ENCODE assay signal across 3 fruit fly cellular contexts in genomic region chr2L:20990230-20990629, dm6.
TF ChIP-seq lines count a peak whose summit lies in the region.

No protein-coding gene starts in this region.

- TF ChIP-seq CTCF in whole organism, embryonic (GFP tag; optimal IDR thresholded peaks at IDR 0.05; lab: Kevin White, UChicago) = no peak

TF ChIP-seq in whole organism, embryonic, 481 proteins besides CTCF, POLR2A, EP300 and RAD21:
- 0 out of 3 replicates have a peak, but pooled peaks have one; percentile 36 for TF ChIP-seq CG2199 (GFP tag; IDR thresholded peaks at IDR 0.05; lab: Robert Waterston, UW)
- TF ChIP-seq zfh1 (GFP tag; IDR thresholded peaks at IDR 0.05; lab: Robert Waterston, UW) = 0 out of 3 replicates have a peak, but pooled peaks have one; percentile 9
- TF ChIP-seq bsh (GFP tag; optimal IDR thresholded peaks at IDR 0.05; lab: Kevin White, UChicago) = peak in 1 of 2 experiments; percentile 5
- no peak for TF ChIP-seq D (optimal IDR thresholded peaks at IDR 0.05; lab: Kevin White, UChicago)
- TF ChIP-seq D (GFP tag; optimal IDR thresholded peaks at IDR 0.05; lab: Kevin White, UChicago) = no peak
- TF ChIP-seq Ssrp (tag; optimal IDR thresholded peaks at IDR 0.05; lab: Kevin White, UChicago) = peak; percentile 10
- TF ChIP-seq Aef1 (GFP tag; IDR thresholded peaks at IDR 0.05; lab: Robert Waterston, UW) = no peak
- TF ChIP-seq Drgx (GFP tag; IDR thresholded peaks at IDR 0.05; lab: Robert Waterston, UW) = peak; percentile 44; the same call in 1 of the 2 replicates
- no peak for TF ChIP-seq CG11085 (GFP tag; IDR thresholded peaks at IDR 0.05; lab: Robert Waterston, UW)

TF ChIP-seq in whole organism, prepupa, 60 proteins besides CTCF, POLR2A, EP300 and RAD21:
- TF ChIP-seq ss (GFP tag; optimal IDR thresholded peaks at IDR 0.05; lab: Kevin White, UChicago) (no peak), CG15336 (GFP tag; IDR thresholded peaks at IDR 0.05; lab: Robert Waterston, UW) (peak; percentile 56), achi (GFP tag; optimal IDR thresholded peaks at IDR 0.05; lab: Kevin White, UChicago) (peak; percentile 10), Eip78C (GFP tag; lab: Kevin White, UChicago) (peak; percentile 34), CG6163 (GFP tag; IDR thresholded peaks at IDR 0.05; lab: Robert Waterston, UW) (0 out of 3 replicates have a peak, but pooled peaks have one; percentile 28), OdsH (GFP tag; optimal IDR thresholded peaks at IDR 0.05; lab: Kevin White, UChicago) (peak; percentile 6), cyc (GFP tag; optimal IDR thresholded peaks at IDR 0.05; lab: Kevin White, UChicago) (no peak), CG4318 (GFP tag; optimal IDR thresholded peaks at IDR 0.05; lab: Kevin White, UChicago) (peak; percentile 1), CG3032 (tag; optimal IDR thresholded peaks at IDR 0.05; lab: Kevin White, UChicago) (no peak), Hr4 (GFP tag; optimal IDR thresholded peaks at IDR 0.05; lab: Kevin White, UChicago) (peak; percentile 39), CG8119 (GFP tag; IDR thresholded peaks at IDR 0.05; lab: Robert Waterston, UW) (0 out of 3 replicates have a peak, but pooled peaks have one; percentile 35), CG6276 (GFP tag; optimal IDR thresholded peaks at IDR 0.05; lab: Kevin White, UChicago) (peak; percentile 1), eg (GFP tag; IDR thresholded peaks at IDR 0.05; lab: Robert Waterston, UW) (peak; percentile 54; the same call in 1 of the 3 replicates), Gug (GFP tag; IDR thresholded peaks at IDR 0.05; lab: Robert Waterston, UW) (peak; percentile 43), CG11294 (GFP tag; IDR thresholded peaks at IDR 0.05; lab: Robert Waterston, UW) (peak; percentile 16; the same call in 1 of the 2 replicates), CG32006 (GFP tag; optimal IDR thresholded peaks at IDR 0.05; lab: Kevin White, UChicago) (peak; percentile 60), svp (GFP tag; lab: Kevin White, UChicago) (no peak), lz (GFP tag; optimal IDR thresholded peaks at IDR 0.05; lab: Kevin White, UChicago) (no peak), CG10631 (GFP tag; optimal IDR thresholded peaks at IDR 0.05; lab: Kevin White, UChicago) (peak; percentile 29)

TF ChIP-seq in whole organism, pupa, 21 proteins besides CTCF, POLR2A, EP300 and RAD21:
- no peak for TF ChIP-seq rn (GFP tag; IDR thresholded peaks at IDR 0.05; lab: Robert Waterston, UW)
- no peak for TF ChIP-seq Snoo (tag; optimal IDR thresholded peaks at IDR 0.05; lab: Kevin White, UChicago)
- peak; percentile 43; the same call in 2 of the 3 replicates for TF ChIP-seq fd96Ca (GFP tag; IDR thresholded peaks at IDR 0.05; lab: Robert Waterston, UW)
- peak; percentile 51 for TF ChIP-seq Ets98B (GFP tag; IDR thresholded peaks at IDR 0.05; lab: Robert Waterston, UW)
- TF ChIP-seq CG8301 (tag; optimal IDR thresholded peaks at IDR 0.05; lab: Kevin White, UChicago) = peak; percentile 57
- 0 out of 3 replicates have a peak, but pooled peaks have one; percentile 28 for TF ChIP-seq CG4496 (GFP tag; IDR thresholded peaks at IDR 0.05; lab: Robert Waterston, UW)
- TF ChIP-seq CG32121 (GFP tag; IDR thresholded peaks at IDR 0.05; lab: Robert Waterston, UW) = 0 out of 2 replicates have a peak, but pooled peaks have one; percentile 17
- no peak for TF ChIP-seq CG17806 (tag; optimal IDR thresholded peaks at IDR 0.05; lab: Kevin White, UChicago)
- TF ChIP-seq Pif1A (GFP tag; optimal IDR thresholded peaks at IDR 0.05; lab: Kevin White, UChicago) = no peak
- no peak for TF ChIP-seq EcR (GFP tag; optimal IDR thresholded peaks at IDR 0.05; lab: Kevin White, UChicago)
- peak; percentile 65 for TF ChIP-seq CG14655 (GFP tag; optimal IDR thresholded peaks at IDR 0.05; lab: Kevin White, UChicago)

Comparison
In these comparisons a context has a peak if more than half of its experiments do, and no peak if none do; other contexts are left out.
1. Of the 7 proteins assayed by ChIP-seq in both whole organism, embryonic and whole organism, prepupa: peak only in whole organism, embryonic: none; only in whole organism, prepupa: Gug; in both: none; in neither: 6.